Worm (Caenorhabditis elegans): ENCODE data around the gene M163.9.

Gene M163.9

ce11 chrX:14513462-14513861 is 44.1 kb downstream of the M163.9 start:
- TF ChIP-seq ztf-6 (GFP tag; IDR thresholded peaks at IDR 0.05) (no peak), Y53F4B.3 (GFP tag; IDR thresholded peaks at IDR 0.05) (no peak), C17E4.6 (GFP tag; IDR thresholded peaks at IDR 0.05) (no peak), F23B12.7 (tag; optimal IDR thresholded peaks at IDR 0.05; ENCODE audit: insufficient read depth) (no peak), madf-3 (GFP tag; IDR thresholded peaks at IDR 0.05) (no peak), tbx-9 (tag; optimal IDR thresholded peaks at IDR 0.05; ENCODE audit: borderline replicate concordance) (no peak), nhr-120 (GFP tag; IDR thresholded peaks at IDR 0.05) (no peak), F39B2.1 (GFP tag; IDR thresholded peaks at IDR 0.05) (no peak), F52B5.7 (tag; optimal IDR thresholded peaks at IDR 0.05) (no peak), mxl-1 (tag; optimal IDR thresholded peaks at IDR 0.05) (no peak)

ce11 chrX:14515028-14515427 is 45.6 kb downstream of the M163.9 start, which contains the start of gene gcsh-1:
Gene gcsh-1 (minus strand): TSS chrX:14515073.
- TF ChIP-seq D2030.7 (GFP tag; IDR thresholded peaks at IDR 0.05): no peak
- TF ChIP-seq nhr-80 (tag; optimal IDR thresholded peaks at IDR 0.05): peak; percentile 66

ce11 chrX:14516560-14516959 is 47.2 kb downstream of the M163.9 start, which contains the start of gene D1025.10:
Gene D1025.10 (plus strand): TSS chrX:14516860.
- TF ChIP-seq bed-1 (GFP tag; IDR thresholded peaks at IDR 0.05) (no peak), nhr-80 (tag; optimal IDR thresholded peaks at IDR 0.05) (peak; percentile 20), aptf-3 (GFP tag; IDR thresholded peaks at IDR 0.05) (no peak), C17E4.6 (GFP tag; IDR thresholded peaks at IDR 0.05) (no peak), lag-1 (GFP tag; IDR thresholded peaks at IDR 0.05) (no peak), athp-1 (tag; optimal IDR thresholded peaks at IDR 0.05) (no peak), mxl-1 (tag; optimal IDR thresholded peaks at IDR 0.05) (no peak), zfh-2 (GFP tag; conservative IDR thresholded peaks at IDR 0.05) (no peak)

ce11 chrX:14517842-14518241 is 48.5 kb downstream of the M163.9 start:
- TF ChIP-seq zfh-2 (GFP tag; conservative IDR thresholded peaks at IDR 0.05) (peak; percentile 60; the same call in 1 of the 2 replicates), snpc-4 (GFP tag; optimal IDR thresholded peaks at IDR 0.05) (no peak), snpc-4 (tag; optimal IDR thresholded peaks at IDR 0.05) (peak in 2 of 4 experiments; percentile 41 to 66), rpc-1 (optimal IDR thresholded peaks at IDR 0.05) (no peak), rpc-1 (tag; optimal IDR thresholded peaks at IDR 0.05) (no peak), dox-1 (GFP tag; IDR thresholded peaks at IDR 0.05) (no peak)

Data from whole organism, young adult.